Worm (Caenorhabditis elegans) whole organism, L4 larva: ENCODE data around the gene B0334.20.

Experiments
- F49E8.2 ChIP-seq: sonication (generic microtip); optimal IDR thresholded peaks from 2 replicates; lab custom pipeline; 2016; ENCODE audit warnings: missing compliant biosample characterization, mild to moderate bottlenecking, missing genetic modification characterization, borderline replicate concordance
- T26A8.4 ChIP-seq: fragments of 200-800 bp; sonication (Bioruptor generic); IDR thresholded peaks from 2 replicates; pipeline ENCODE4 v1.3.6; 2022; ENCODE audit warnings: missing genetic modification characterization, missing compliant biosample characterization
- dpl-1 ChIP-seq: fragments of 150-350 bp; optimal IDR thresholded peaks from 2 replicates; lab custom pipeline; 2014; ENCODE audit warnings: missing biosample characterization, missing genetic modification reagents, missing genetic modification characterization
- dve-1 ChIP-seq: sonication (generic microtip); optimal IDR thresholded peaks from 2 replicates; lab custom pipeline; 2017; ENCODE audit warnings: antibody characterized with exemption, mild to moderate bottlenecking, missing genetic modification characterization, missing compliant biosample characterization; ENCODE audit not compliant: insufficient read depth
- fos-1 ChIP-seq: fragments of 150-350 bp; optimal IDR thresholded peaks from 2 replicates; lab custom pipeline; 2014; ENCODE audit warnings: missing biosample characterization, missing genetic modification characterization
- gei-8 ChIP-seq: fragments of 200-800 bp; sonication (Bioruptor generic); optimal IDR thresholded peaks from 2 replicates; lab custom pipeline; 2018; ENCODE audit warnings: mild to moderate bottlenecking, missing genetic modification characterization, missing compliant biosample characterization
- lin-29 ChIP-seq: fragments of 200-800 bp; sonication (Bioruptor generic); IDR thresholded peaks from 2 replicates; pipeline ENCODE4 v1.3.6; 2022; ENCODE audit warnings: missing genetic modification reagents, missing genetic modification characterization, missing compliant biosample characterization
- mdl-1 ChIP-seq, 2 experiments: fragments of 150-350 bp in 1 of 2; sonication (generic microtip) in 1 of 2; optimal IDR thresholded peaks; 2 replicates each; lab custom pipeline; 2014 to 2017; ENCODE audit warnings: missing biosample characterization in 2 of 2, missing genetic modification characterization in 2 of 2
- nhr-76 ChIP-seq: fragments of 150-350 bp; optimal IDR thresholded peaks from 2 replicates; lab custom pipeline; 2014; ENCODE audit warnings: missing biosample characterization, missing genetic modification characterization
- nhr-77 ChIP-seq: fragments of 150-350 bp; optimal IDR thresholded peaks from 2 replicates; lab custom pipeline; 2014; ENCODE audit warnings: missing biosample characterization, missing genetic modification characterization
- snpc-4 ChIP-seq: fragments of 150-350 bp; optimal IDR thresholded peaks from 2 replicates; lab custom pipeline; 2014; ENCODE audit warnings: missing biosample characterization, missing genetic modification characterization
- unc-39 ChIP-seq: sonication (generic microtip); optimal IDR thresholded peaks from 2 replicates; lab custom pipeline; 2017; ENCODE audit warnings: missing biosample characterization, missing genetic modification characterization
- unc-62 ChIP-seq, 3 experiments: fragments of 150-350 bp in 1 of 3; sonication (generic microtip); optimal IDR thresholded peaks in 2 of 3; peaks in 1 of 3; 1 replicate in 1 of 3; 2 replicates in 2 of 3; lab custom pipeline; 2014 to 2017; ENCODE audit warnings: missing biosample characterization in 3 of 3, missing genetic modification characterization in 3 of 3, missing genetic modification reagents in 3 of 3, missing genotype in 1 of 3

DNA sequence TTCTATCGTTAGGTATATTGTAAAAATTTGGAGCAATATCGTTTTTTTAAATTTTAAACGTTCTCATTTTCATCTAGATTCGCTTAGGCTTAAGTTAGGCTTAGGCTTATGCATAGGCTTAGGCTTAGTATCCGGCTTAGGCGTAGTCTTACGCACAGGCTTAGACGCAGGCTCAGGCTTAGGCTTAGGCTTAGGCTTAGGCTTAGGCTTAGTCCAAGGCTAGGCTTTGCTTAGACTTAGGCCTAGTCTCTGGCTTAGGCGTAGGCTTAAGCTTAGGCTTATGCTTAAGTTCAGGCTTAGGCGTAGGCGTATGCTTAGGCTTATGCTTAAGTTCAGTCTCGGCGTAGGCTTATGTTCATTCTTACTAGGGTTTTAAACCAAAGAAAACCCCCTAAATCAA lies 3.5 kb upstream of the B0334.20 start:
- TF ChIP-seq fos-1 (tag; lab: Kevin White, UChicago) (no peak), gei-8 (GFP tag; lab: Kevin White, UChicago) (no peak), mdl-1 (tag; optimal IDR thresholded peaks at IDR 0.05; lab: Kevin White, UChicago) (no peak), nhr-76 (tag; lab: Kevin White, UChicago) (no peak), lin-29 (GFP tag; lab: Robert Waterston, UW) (no peak), dve-1 (tag; lab: Kevin White, UChicago) (no peak), dpl-1 (GFP tag; lab: Kevin White, UChicago) (no peak), F49E8.2 (tag; lab: Kevin White, UChicago) (no peak), unc-62 (GFP tag; optimal IDR thresholded peaks at IDR 0.05 in 1 of 2; lab: Kevin White, UChicago) (no peak), unc-62 (tag; optimal IDR thresholded peaks at IDR 0.05; lab: Kevin White, UChicago) (no peak), unc-39 (tag; lab: Kevin White, UChicago) (no peak), T26A8.4 (GFP tag; lab: Robert Waterston, UW) (no peak), nhr-77 (tag; lab: Kevin White, UChicago) (no peak), snpc-4 (tag; lab: Kevin White, UChicago) (no peak)
